Worm (Caenorhabditis elegans) whole organism, L4 larva: Measurements from ENCODE around the gene F07H5.13.

Experiments
- D1046.2 ChIP-seq: fragments of 200-800 bp; sonication (Bioruptor generic); IDR thresholded peaks from 2 replicates; pipeline ENCODE4 v1.3.6; 2022; ENCODE audit warnings: missing genetic modification characterization, missing compliant biosample characterization
- F10B5.3 ChIP-seq: sonication (generic microtip); optimal IDR thresholded peaks from 2 replicates; lab custom pipeline; 2016; ENCODE audit warnings: mild to moderate bottlenecking, missing genetic modification characterization, missing compliant biosample characterization
- R02D3.7 ChIP-seq: fragments of 150-350 bp; sonication (generic microtip); optimal IDR thresholded peaks from 3 replicates; lab custom pipeline; 2014; ENCODE audit warnings: missing biosample characterization, missing genetic modification characterization
- T20F7.1 ChIP-seq: fragments of 200-800 bp; sonication (Bioruptor generic); optimal IDR thresholded peaks from 2 replicates; lab custom pipeline; 2018; ENCODE audit warnings: mild to moderate bottlenecking, missing genetic modification characterization, missing compliant biosample characterization
- T26A8.4 ChIP-seq: fragments of 200-800 bp; sonication (Bioruptor generic); IDR thresholded peaks from 2 replicates; pipeline ENCODE4 v1.3.6; 2022; ENCODE audit warnings: missing genetic modification characterization, missing compliant biosample characterization
- Y5F2A.4 ChIP-seq: fragments of 200-800 bp; sonication (Bioruptor generic); optimal IDR thresholded peaks from 2 replicates; lab custom pipeline; 2018; ENCODE audit warnings: mild to moderate bottlenecking, missing genetic modification characterization, missing compliant biosample characterization
- Y75B8A.6 ChIP-seq: fragments of 200-800 bp; sonication (Bioruptor generic); IDR thresholded peaks from 2 replicates; pipeline ENCODE4 v1.3.6; 2022; ENCODE audit warnings: missing genetic modification reagents, missing genetic modification characterization, missing compliant biosample characterization
- ceh-82 ChIP-seq: sonication (generic microtip); optimal IDR thresholded peaks from 2 replicates; lab custom pipeline; 2017; ENCODE audit warnings: missing biosample characterization, missing genetic modification characterization
- ces-1 ChIP-seq: fragments of 150-350 bp; sonication (generic microtip); optimal IDR thresholded peaks from 4 replicates; lab custom pipeline; 2014; ENCODE audit warnings: missing biosample characterization, missing genetic modification reagents, missing genetic modification characterization
- daf-16 ChIP-seq, 3 experiments: sonication (generic microtip); optimal IDR thresholded peaks; 2 replicates each; lab custom pipeline; 2016 to 2017; ENCODE audit warnings: missing genetic modification characterization in 3 of 3, missing genetic modification reagents in 3 of 3, mild to moderate bottlenecking in 2 of 3, missing compliant biosample characterization in 2 of 3, missing biosample characterization in 1 of 3, moderate library complexity in 1 of 3
- daf-19 ChIP-seq: fragments of 200-800 bp; sonication (Bioruptor generic); conservative IDR thresholded peaks from 2 replicates; pipeline ENCODE4 v1.3.6; 2022; ENCODE audit warnings: missing genetic modification characterization, missing compliant biosample characterization
- dmd-9 ChIP-seq: fragments of 200-800 bp; sonication (Bioruptor generic); IDR thresholded peaks from 2 replicates; pipeline ENCODE4 v1.3.6; 2022; ENCODE audit warnings: missing genetic modification reagents, missing genetic modification characterization, missing compliant biosample characterization
- dve-1 ChIP-seq: sonication (generic microtip); optimal IDR thresholded peaks from 2 replicates; lab custom pipeline; 2017; ENCODE audit warnings: antibody characterized with exemption, mild to moderate bottlenecking, missing genetic modification characterization, missing compliant biosample characterization; ENCODE audit not compliant: insufficient read depth
- egl-27 ChIP-seq: sonication (generic microtip); optimal IDR thresholded peaks from 3 replicates; lab custom pipeline; 2017; ENCODE audit warnings: missing biosample characterization, missing genetic modification reagents, missing genetic modification characterization
- egl-43 ChIP-seq: fragments of 200-800 bp; sonication (Bioruptor generic); IDR thresholded peaks from 2 replicates; pipeline ENCODE4 v1.3.6; 2022; ENCODE audit warnings: missing genetic modification reagents, missing genetic modification characterization, missing compliant biosample characterization
- fos-1 ChIP-seq: fragments of 150-350 bp; optimal IDR thresholded peaks from 2 replicates; lab custom pipeline; 2014; ENCODE audit warnings: missing biosample characterization, missing genetic modification characterization
- hif-1 ChIP-seq, 2 experiments: sonication (generic microtip); optimal IDR thresholded peaks; 2 replicates each; lab custom pipeline; 2016 to 2017; ENCODE audit warnings: missing compliant biosample characterization in 2 of 2, missing genetic modification characterization in 2 of 2, missing genetic modification reagents in 2 of 2, missing genotype in 2 of 2, mild to moderate bottlenecking in 1 of 2
- hlh-11 ChIP-seq: fragments of 200-800 bp; sonication (Bioruptor generic); optimal IDR thresholded peaks from 2 replicates; lab custom pipeline; 2018; ENCODE audit warnings: mild to moderate bottlenecking, missing genetic modification characterization, missing compliant biosample characterization
- hlh-30 ChIP-seq: sonication (generic microtip); optimal IDR thresholded peaks from 2 replicates; lab custom pipeline; 2017; ENCODE audit warnings: antibody characterized with exemption, mild to moderate bottlenecking, missing genetic modification characterization, missing compliant biosample characterization; ENCODE audit not compliant: insufficient read depth
- jun-1 ChIP-seq: fragments of 150-350 bp; optimal IDR thresholded peaks from 2 replicates; lab custom pipeline; 2014; ENCODE audit warnings: missing biosample characterization, missing genetic modification reagents, missing genetic modification characterization
- lin-1 ChIP-seq: fragments of 200-800 bp; sonication (Bioruptor generic); IDR thresholded peaks from 2 replicates; pipeline ENCODE4 v1.3.6; 2022; ENCODE audit warnings: missing genetic modification reagents, missing genetic modification characterization, missing compliant biosample characterization
- lin-13 ChIP-seq: fragments of 150-350 bp; optimal IDR thresholded peaks from 2 replicates; lab custom pipeline; 2014; ENCODE audit warnings: missing biosample characterization, missing genetic modification reagents, missing genetic modification characterization
- lin-15B ChIP-seq: fragments of 150-350 bp; sonication (generic microtip); optimal IDR thresholded peaks from 3 replicates; lab custom pipeline; 2014; ENCODE audit warnings: missing biosample characterization, missing genetic modification characterization
- lin-38 ChIP-seq: fragments of 200-800 bp; sonication (Bioruptor generic); IDR thresholded peaks from 2 replicates; pipeline ENCODE4 v1.3.6; 2022; ENCODE audit warnings: missing genetic modification reagents, missing genetic modification characterization, missing compliant biosample characterization
- madf-9 ChIP-seq: fragments of 200-800 bp; sonication (Bioruptor generic); conservative IDR thresholded peaks from 2 replicates; pipeline ENCODE4 v1.3.6; 2022; ENCODE audit warnings: missing genetic modification reagents, missing genetic modification characterization, missing compliant biosample characterization
- mdl-1 ChIP-seq, 2 experiments: fragments of 150-350 bp in 1 of 2; sonication (generic microtip) in 1 of 2; optimal IDR thresholded peaks; 2 replicates each; lab custom pipeline; 2014 to 2017; ENCODE audit warnings: missing biosample characterization in 2 of 2, missing genetic modification characterization in 2 of 2
- mep-1 ChIP-seq: fragments of 150-350 bp; sonication (generic microtip); optimal IDR thresholded peaks from 3 replicates; lab custom pipeline; 2014; ENCODE audit warnings: missing biosample characterization, missing genetic modification characterization
- mxl-3 ChIP-seq: fragments of 200-800 bp; sonication (Bioruptor generic); optimal IDR thresholded peaks from 2 replicates; lab custom pipeline; 2018; ENCODE audit warnings: mild to moderate bottlenecking, missing genetic modification characterization, missing compliant biosample characterization
- nhr-28 ChIP-seq: fragments of 150-350 bp; optimal IDR thresholded peaks from 2 replicates; lab custom pipeline; 2014; ENCODE audit warnings: missing biosample characterization, missing genetic modification characterization
- nhr-48 ChIP-seq: sonication (generic microtip); optimal IDR thresholded peaks from 2 replicates; lab custom pipeline; 2016; ENCODE audit warnings: mild to moderate bottlenecking, missing genetic modification characterization, missing compliant biosample characterization
- nhr-6 ChIP-seq: fragments of 150-350 bp; optimal IDR thresholded peaks from 2 replicates; lab custom pipeline; 2014; ENCODE audit warnings: missing biosample characterization, missing genetic modification characterization
- rbr-2 ChIP-seq: sonication (generic microtip); optimal IDR thresholded peaks from 2 replicates; lab custom pipeline; 2016; ENCODE audit warnings: missing genotype, missing genetic modification characterization, missing compliant biosample characterization
- sdz-12 ChIP-seq: fragments of 200-800 bp; sonication (Bioruptor generic); optimal IDR thresholded peaks from 2 replicates; lab custom pipeline; 2018; ENCODE audit warnings: mild to moderate bottlenecking, missing genetic modification characterization, missing compliant biosample characterization
- set-16 ChIP-seq: fragments of 200-800 bp; sonication (Bioruptor generic); IDR thresholded peaks from 2 replicates; pipeline ENCODE4 v1.3.6; 2022; ENCODE audit warnings: missing genetic modification reagents, missing genetic modification characterization, missing compliant biosample characterization
- snpc-4 ChIP-seq: fragments of 150-350 bp; optimal IDR thresholded peaks from 2 replicates; lab custom pipeline; 2014; ENCODE audit warnings: missing biosample characterization, missing genetic modification characterization
- zfp-3 ChIP-seq: fragments of 200-800 bp; sonication (Bioruptor generic); conservative IDR thresholded peaks from 2 replicates; pipeline ENCODE4 v1.3.6; 2022; ENCODE audit warnings: missing genetic modification reagents, missing genetic modification characterization, missing compliant biosample characterization
- ztf-7 ChIP-seq: fragments of 150-350 bp; optimal IDR thresholded peaks from 2 replicates; lab custom pipeline; 2014; ENCODE audit warnings: missing biosample characterization, missing genetic modification characterization

F07H5.13 gene

ce11 chrII:8747246-8747938 is 43.0 kb upstream of the F07H5.13 start (continued):
- TF ChIP-seq lin-1 (peak; percentile 40; the same call in 1 of the 2 replicates), D1046.2 (GFP tag; lab: Robert Waterston, UW) (peak; percentile 75), Y75B8A.6 (GFP tag; lab: Robert Waterston, UW) (peak; percentile 66; the same call in 1 of the 2 replicates), dmd-9 (no peak; the same call in 1 of the 2 replicates), ces-1 (GFP tag; lab: Kevin White, UChicago) (no peak), nhr-48 (peak; percentile 49), daf-16 (GFP tag; optimal IDR thresholded peaks at IDR 0.05; lab: Kevin White, UChicago) (peak in 1 of 2 experiments; percentile 11), daf-16 (tag; optimal IDR thresholded peaks at IDR 0.05; lab: Kevin White, UChicago) (peak; percentile 74), hlh-30 (tag; lab: Kevin White, UChicago) (peak; percentile 9), T20F7.1 (GFP tag; lab: Kevin White, UChicago) (peak; percentile 68), snpc-4 (tag; lab: Kevin White, UChicago) (no peak), mep-1 (tag; lab: Kevin White, UChicago) (peak; percentile 80), dve-1 (peak; percentile 75), lin-38 (GFP tag; lab: Robert Waterston, UW) (peak; percentile 58; the same call in 1 of the 2 replicates), fos-1 (peak; percentile 20), jun-1 (tag; lab: Kevin White, UChicago) (no peak), zfp-3 (GFP tag; lab: Robert Waterston, UW) (peak; percentile 96), sdz-12 (GFP tag; lab: Kevin White, UChicago) (no peak), rbr-2 (tag; lab: Kevin White, UChicago) (peak; percentile 14), nhr-6 (peak; percentile 30)
- TF ChIP-seq, all 104 proteins: peak for 49

- TF ChIP-seq ztf-7 (tag; lab: Kevin White, UChicago) (peak; percentile 10), hif-1 (tag; optimal IDR thresholded peaks at IDR 0.05; lab: Kevin White, UChicago) (peak in 1 of 2 experiments; percentile 33), R02D3.7 (tag; lab: Kevin White, UChicago) (no peak), egl-43 (GFP tag; lab: Robert Waterston, UW) (0 out of 2 replicates have a peak, but pooled peaks have one; percentile 71), daf-19 (0 out of 2 replicates have a peak, but pooled peaks have one; percentile 11), daf-16 (GFP tag; optimal IDR thresholded peaks at IDR 0.05; lab: Kevin White, UChicago) (peak in 1 of 2 experiments; percentile 82), daf-16 (tag; optimal IDR thresholded peaks at IDR 0.05; lab: Kevin White, UChicago) (peak; percentile 98), madf-9 (no peak), Y5F2A.4 (GFP tag; lab: Kevin White, UChicago) (no peak), set-16 (peak; percentile 49), mdl-1 (tag; optimal IDR thresholded peaks at IDR 0.05; lab: Kevin White, UChicago) (peak in 1 of 2 experiments; percentile 24), lin-15B (tag; lab: Kevin White, UChicago) (no peak), dve-1 (peak; percentile 52), mxl-3 (GFP tag; lab: Kevin White, UChicago) (peak; percentile 7), hlh-11 (tag; lab: Kevin White, UChicago) (peak; percentile 33), T26A8.4 (GFP tag; lab: Robert Waterston, UW) (peak; percentile 14; the same call in 1 of the 2 replicates), fos-1 (no peak), F10B5.3 (tag; lab: Kevin White, UChicago) (no peak), nhr-28 (tag; lab: Kevin White, UChicago) (peak; percentile 38), egl-27 (tag; lab: Kevin White, UChicago) (no peak), hlh-30 (tag; lab: Kevin White, UChicago) (peak; percentile 31), ceh-82 (tag; lab: Kevin White, UChicago) (no peak), lin-13 (GFP tag; lab: Kevin White, UChicago) (no peak)
These were observed 42.4 kb upstream of the F07H5.13 start for ce11 chrII:8747939-8748352.
